Worm (Caenorhabditis elegans) whole organism, L2 larva: ENCODE data around the gene C25G4.7.

Source experiments
- gmeb-1 ChIP-seq: fragments of 150-350 bp; optimal IDR thresholded peaks from 2 replicates; lab custom pipeline; 2014; ENCODE audit warnings: missing biosample characterization, missing genetic modification characterization
- nhr-129 ChIP-seq: fragments of 150-350 bp; optimal IDR thresholded peaks from 2 replicates; lab custom pipeline; 2014; ENCODE audit warnings: missing biosample characterization, missing genetic modification characterization
- unc-39 ChIP-seq: fragments of 150-350 bp; optimal IDR thresholded peaks from 2 replicates; lab custom pipeline; 2014; ENCODE audit warnings: missing biosample characterization, missing genetic modification characterization

- TF ChIP-seq gmeb-1 (tag; lab: Kevin White, UChicago) = no peak
- TF ChIP-seq unc-39 (tag; lab: Kevin White, UChicago) = no peak
- TF ChIP-seq nhr-129 = no peak
Measured at ce11 chrIV:12498238-12498637, 41.5 kb downstream of the C25G4.7 start, which contains the start of gene sru-19.
